Worm (Caenorhabditis elegans) whole organism, early embryonic: ENCODE results near the gene taf-2.

Experiments used
- B0310.2 ChIP-seq: sonication (generic microtip); optimal IDR thresholded peaks from 2 replicates; lab custom pipeline; 2016; ENCODE audit warnings: mild to moderate bottlenecking, missing genetic modification characterization, missing compliant biosample characterization
- F13C5.2 ChIP-seq: sonication (generic microtip); optimal IDR thresholded peaks from 2 replicates; lab custom pipeline; 2017; ENCODE audit warnings: mild to moderate bottlenecking, missing genetic modification characterization, inconsistent platforms, missing compliant biosample characterization
- aly-1 ChIP-seq: sonication (generic microtip); optimal IDR thresholded peaks from 2 replicates; lab custom pipeline; 2016; ENCODE audit warnings: missing genetic modification characterization, missing compliant biosample characterization
- ama-1 ChIP-seq: fragments of 150-350 bp; optimal IDR thresholded peaks from 2 replicates; lab custom pipeline; 2014
- ceh-13 ChIP-seq: fragments of 200-800 bp; sonication (Bioruptor generic); optimal IDR thresholded peaks from 2 replicates; lab custom pipeline; 2018; ENCODE audit warnings: mild to moderate bottlenecking, missing genetic modification characterization, missing compliant biosample characterization
- ceh-36 ChIP-seq: sonication (generic microtip); optimal IDR thresholded peaks from 2 replicates; lab custom pipeline; 2016; ENCODE audit warnings: missing genetic modification characterization, inconsistent platforms, missing compliant biosample characterization
- ets-7 ChIP-seq: sonication (generic microtip); optimal IDR thresholded peaks from 2 replicates; lab custom pipeline; 2016; ENCODE audit warnings: missing genotype, missing genetic modification characterization, missing compliant biosample characterization
- flt-1 ChIP-seq: fragments of 200-800 bp; sonication (Bioruptor generic); IDR thresholded peaks from 2 replicates; pipeline ENCODE4 v1.3.6; 2022; ENCODE audit warnings: missing genetic modification characterization, missing compliant biosample characterization
- hmbx-1 ChIP-seq: sonication (generic microtip); optimal IDR thresholded peaks from 2 replicates; lab custom pipeline; 2016; ENCODE audit warnings: mild to moderate bottlenecking, missing genetic modification characterization, missing compliant biosample characterization
- hmg-4 ChIP-seq: fragments of 200-800 bp; sonication (Bioruptor generic); optimal IDR thresholded peaks from 2 replicates; lab custom pipeline; 2018; ENCODE audit warnings: mild to moderate bottlenecking, missing genetic modification characterization, missing compliant biosample characterization
- hnd-1 ChIP-seq: sonication (generic microtip); optimal IDR thresholded peaks from 2 replicates; lab custom pipeline; 2016; ENCODE audit warnings: missing genetic modification characterization, missing compliant biosample characterization
- scrt-1 ChIP-seq: fragments of 200-800 bp; sonication (Bioruptor generic); IDR thresholded peaks from 2 replicates; pipeline ENCODE4 v1.3.6; 2022; ENCODE audit warnings: missing genetic modification characterization, missing compliant biosample characterization
- tbx-11 ChIP-seq: fragments of 200-800 bp; sonication (Bioruptor generic); IDR thresholded peaks from 2 replicates; pipeline ENCODE4 v1.3.6; 2022; ENCODE audit warnings: missing genetic modification characterization, missing compliant biosample characterization
- tbx-37 ChIP-seq: fragments of 200-800 bp; sonication (Bioruptor generic); conservative IDR thresholded peaks from 2 replicates; pipeline ENCODE4 v1.3.6; 2022; ENCODE audit warnings: missing genetic modification reagents, missing genetic modification characterization, missing compliant biosample characterization

ce11 chrIV:3628896-3629641 is 35.7 kb upstream of the taf-2 start:
- no peak for TF ChIP-seq hmbx-1 (tag; lab: Kevin White, UChicago)
- no peak for TF ChIP-seq B0310.2
- TF ChIP-seq ama-1: no peak
- TF ChIP-seq scrt-1 (GFP tag; lab: Robert Waterston, UW): no peak
- TF ChIP-seq flt-1 (GFP tag; lab: Robert Waterston, UW): no peak
- TF ChIP-seq F13C5.2 (tag; lab: Kevin White, UChicago): no peak
- no peak for TF ChIP-seq aly-1 (tag; lab: Kevin White, UChicago)
- no peak for TF ChIP-seq hmg-4 (GFP tag; lab: Kevin White, UChicago)
- TF ChIP-seq tbx-37 (GFP tag; lab: Robert Waterston, UW): no peak
- TF ChIP-seq ceh-13 (GFP tag; lab: Kevin White, UChicago): no peak
- TF ChIP-seq tbx-11 (GFP tag; lab: Robert Waterston, UW): no peak
- no peak for TF ChIP-seq ceh-36 (tag; lab: Kevin White, UChicago)
- TF ChIP-seq ets-7 (tag; lab: Kevin White, UChicago): no peak
- no peak for TF ChIP-seq hnd-1 (tag; lab: Kevin White, UChicago)
